Worm (Caenorhabditis elegans) whole organism, L4/young adult: Measurements from ENCODE around the gene ins-21.

ENCODE experiments used
- W03F9.2 ChIP-seq: fragments of 150-350 bp; optimal IDR thresholded peaks from 2 replicates; lab custom pipeline; 2014; ENCODE audit warnings: missing biosample characterization, missing genetic modification characterization
- dao-5 ChIP-seq: sonication (generic microtip); optimal IDR thresholded peaks from 2 replicates; lab custom pipeline; 2016; ENCODE audit warnings: missing genotype, missing genetic modification characterization, moderate library complexity, missing compliant biosample characterization
- him-1 ChIP-seq: sonication (generic microtip); optimal IDR thresholded peaks from 2 replicates; lab custom pipeline; 2016; ENCODE audit warnings: missing genotype, missing genetic modification reagents, missing genetic modification characterization, missing compliant biosample characterization

- TF ChIP-seq him-1 (tag; lab: Kevin White, UChicago) (no peak), W03F9.2 (no peak), dao-5 (no peak)
Observed at ce11 chrIII:9993535-9993934, 30.0 kb upstream of the ins-21 start, which contains the start of gene C05B5.4.
